Fruit fly (Drosophila melanogaster) S2 (cell line): ENCODE data around the gene larp.

Source experiments
- CG8478 ChIP-seq: fragments of >200 bp; optimal IDR thresholded peaks from 2 replicates; lab custom pipeline; 2018
- CTCF ChIP-seq, 2 experiments: fragments of >200 bp; optimal IDR thresholded peaks; 2 replicates each; lab custom pipeline; 2018

dm6 chr3R:28375785-28376184 lies 39.5 kb upstream of the larp start:
- TF ChIP-seq CTCF (optimal IDR thresholded peaks at IDR 0.05; lab: Kevin White, UChicago), result no peak
- no peak for TF ChIP-seq CG8478 (lab: Kevin White, UChicago)
